Worm (Caenorhabditis elegans) whole organism, late embryonic: Measurements from ENCODE around the gene dnj-17.

ENCODE experiments used
- ceh-14 ChIP-seq: sonication (generic microtip); optimal IDR thresholded peaks from 2 replicates; lab custom pipeline; 2016; ENCODE audit warnings: missing genotype, missing genetic modification characterization, missing compliant biosample characterization
- ceh-34 ChIP-seq: sonication (generic microtip); optimal IDR thresholded peaks from 2 replicates; lab custom pipeline; 2016; ENCODE audit warnings: mild to moderate bottlenecking, missing genetic modification characterization, missing compliant biosample characterization
- che-1 ChIP-seq: sonication (generic microtip); optimal IDR thresholded peaks from 2 replicates; lab custom pipeline; 2016; ENCODE audit warnings: mild to moderate bottlenecking, missing genetic modification characterization, missing compliant biosample characterization
- ets-4 ChIP-seq: sonication (generic microtip); optimal IDR thresholded peaks from 2 replicates; lab custom pipeline; 2016; ENCODE audit warnings: missing genetic modification characterization, missing compliant biosample characterization

DNA sequence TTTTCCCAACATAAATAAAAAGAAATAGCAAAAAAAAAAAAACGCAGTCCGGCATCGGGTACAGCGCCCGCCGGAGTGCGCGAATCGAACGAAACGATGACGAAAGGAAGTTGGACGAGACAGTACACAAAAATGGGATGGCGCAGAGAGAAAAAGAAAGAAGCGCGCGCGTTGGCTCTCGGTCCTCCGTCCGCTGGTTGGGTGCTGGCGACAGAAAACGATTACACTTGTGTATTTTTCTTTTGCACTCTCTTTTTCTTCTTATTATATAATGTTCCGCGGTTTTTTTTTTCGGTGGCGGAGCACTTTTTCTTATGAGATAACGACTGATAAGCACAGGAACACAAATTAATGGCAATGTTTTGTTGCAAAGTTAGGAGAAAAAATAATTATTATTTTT lies 15.9 kb downstream of the dnj-17 start:
- no peak for TF ChIP-seq ceh-14 (tag; lab: Kevin White, UChicago)
- TF ChIP-seq ceh-34 (tag; lab: Kevin White, UChicago): no peak
- no peak for TF ChIP-seq ets-4 (tag; lab: Kevin White, UChicago)
- TF ChIP-seq che-1 (tag; lab: Kevin White, UChicago): no peak
